Fruit fly (Drosophila melanogaster) whole organism, embryonic: ENCODE results near the gene Mybbp1A.

Experiments used
- CG1602 ChIP-seq: fragments of 200-800 bp; sonication (Bioruptor generic); optimal IDR thresholded peaks from 3 replicates; lab custom pipeline; 2016; ENCODE audit warnings: missing biosample characterization, missing genetic modification characterization
- CG6175 ChIP-seq: fragments of 200-800 bp; sonication (Bioruptor generic); IDR thresholded peaks from 3 replicates; pipeline ENCODE4 v1.3.6; 2022; ENCODE audit warnings: missing biosample characterization, missing genetic modification characterization
- CG7556 ChIP-seq: fragments of 200-800 bp; sonication (Bioruptor generic); optimal IDR thresholded peaks from 2 replicates; lab custom pipeline; 2017; ENCODE audit warnings: missing biosample characterization, mild to moderate bottlenecking, missing genetic modification characterization
- Fer3 ChIP-seq: fragments of 200-800 bp; sonication (Bioruptor generic); optimal IDR thresholded peaks from 2 replicates; lab custom pipeline; 2018; ENCODE audit warnings: missing biosample characterization, mild to moderate bottlenecking, missing genetic modification characterization, moderate library complexity
- MESR4 ChIP-seq: fragments of 200-800 bp; sonication (Bioruptor generic); optimal IDR thresholded peaks from 2 replicates; lab custom pipeline; 2018; ENCODE audit warnings: missing biosample characterization, mild to moderate bottlenecking, missing genetic modification characterization, moderate library complexity
- fru ChIP-seq: fragments of >200 bp; optimal IDR thresholded peaks from 2 replicates; lab custom pipeline; 2017

DNA sequence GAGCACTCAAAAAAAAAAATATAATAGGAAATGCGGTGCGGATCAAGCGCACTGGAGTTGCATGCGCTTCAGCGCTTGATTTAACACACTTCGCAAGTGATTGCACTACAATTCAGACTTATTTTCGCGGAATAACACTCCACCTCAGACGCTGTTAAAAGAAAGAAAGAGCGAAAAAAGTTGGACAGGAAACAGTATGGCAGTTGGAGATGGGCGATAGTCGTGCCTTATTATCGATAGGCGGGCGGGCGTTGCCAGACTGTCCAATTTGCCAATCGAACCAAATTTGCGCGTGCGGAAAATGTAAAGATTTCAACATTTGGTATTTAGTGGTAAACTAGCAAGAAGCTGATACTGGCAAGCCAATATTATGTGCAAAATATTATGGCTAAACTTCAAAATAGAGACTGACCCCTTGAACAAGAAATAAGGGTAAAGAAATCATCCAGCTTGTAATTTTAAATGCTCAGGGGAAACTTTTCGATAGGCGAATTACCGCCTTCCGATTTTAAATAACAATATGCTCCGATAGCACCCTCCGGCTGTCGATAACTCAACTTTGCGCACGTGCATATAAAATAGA lies at the start of gene Mybbp1A, which contains the start of gene RpL36:
- TF ChIP-seq CG6175: 0 out of 3 replicates have a peak, but pooled peaks have one; percentile 30
- peak; percentile 66 for TF ChIP-seq Fer3
- TF ChIP-seq MESR4 (GFP tag; lab: Kevin White, UChicago): peak; percentile 98
- peak; percentile 49 for TF ChIP-seq CG7556 (GFP tag; lab: Kevin White, UChicago)
- peak; percentile 31 for TF ChIP-seq CG1602
- no peak for TF ChIP-seq fru
